Worm (Caenorhabditis elegans) whole organism, L2 larva: ENCODE results near the gene cdc-42.

Experiments used
- F13H6.1 ChIP-seq: sonication (generic microtip); optimal IDR thresholded peaks from 2 replicates; lab custom pipeline; 2016; ENCODE audit warnings: missing genetic modification characterization, missing compliant biosample characterization
- aly-2 ChIP-seq: fragments of 150-350 bp; optimal IDR thresholded peaks from 2 replicates; lab custom pipeline; 2014; ENCODE audit warnings: missing biosample characterization, missing genetic modification characterization
- ama-1 ChIP-seq: fragments of 150-350 bp; optimal IDR thresholded peaks from 2 replicates; lab custom pipeline; 2018; ENCODE audit warnings: inconsistent platforms
- blmp-1 ChIP-seq: sonication (generic microtip); optimal IDR thresholded peaks from 2 replicates; lab custom pipeline; 2017; ENCODE audit warnings: missing genetic modification characterization, mild to moderate bottlenecking, missing compliant biosample characterization, antibody characterized with exemption, moderate library complexity; ENCODE audit not compliant: insufficient read depth
- ceh-82 ChIP-seq: fragments of 150-350 bp; optimal IDR thresholded peaks from 2 replicates; lab custom pipeline; 2014; ENCODE audit warnings: missing biosample characterization, missing genetic modification characterization
- crh-2 ChIP-seq: sonication (generic microtip); optimal IDR thresholded peaks from 2 replicates; lab custom pipeline; 2017; ENCODE audit warnings: missing biosample characterization, missing genetic modification characterization
- egl-27 ChIP-seq: sonication (generic microtip); optimal IDR thresholded peaks from 3 replicates; lab custom pipeline; 2017; ENCODE audit warnings: missing biosample characterization, missing genetic modification reagents, missing genetic modification characterization
- fos-1 ChIP-seq: fragments of 150-350 bp; optimal IDR thresholded peaks from 2 replicates; lab custom pipeline; 2014; ENCODE audit warnings: missing biosample characterization, missing genetic modification characterization
- mdl-1 ChIP-seq, 2 experiments: fragments of 150-350 bp in 1 of 2; sonication (generic microtip) in 1 of 2; optimal IDR thresholded peaks; 2 replicates each; lab custom pipeline; 2017; ENCODE audit warnings: missing biosample characterization in 2 of 2, missing genetic modification characterization in 2 of 2
- nhr-237 ChIP-seq: fragments of 150-350 bp; optimal IDR thresholded peaks from 2 replicates; lab custom pipeline; 2014; ENCODE audit warnings: missing biosample characterization, missing genetic modification characterization
- skn-1 ChIP-seq: sonication (generic microtip); optimal IDR thresholded peaks from 2 replicates; lab custom pipeline; 2017; ENCODE audit warnings: missing biosample characterization, missing genetic modification characterization
- snpc-4 ChIP-seq: fragments of 150-350 bp; optimal IDR thresholded peaks from 2 replicates; lab custom pipeline; 2014; ENCODE audit warnings: missing biosample characterization, missing genetic modification characterization
- ztf-11 ChIP-seq: sonication (generic microtip); optimal IDR thresholded peaks from 2 replicates; lab custom pipeline; 2017; ENCODE audit warnings: missing biosample characterization, missing genetic modification characterization

ce11 chrII:7663704-7664660, 47.7 kb downstream of the cdc-42 start, which contains the start of the genes F18A1.7 and rpa-1:
- TF ChIP-seq ztf-11 (tag; lab: Kevin White, UChicago) (no peak), crh-2 (no peak), blmp-1 (no peak), nhr-237 (tag; lab: Kevin White, UChicago) (no peak), aly-2 (tag; lab: Kevin White, UChicago) (no peak), fos-1 (peak; percentile 9), ama-1 (lab: Kevin White, UChicago) (no peak), mdl-1 (tag; optimal IDR thresholded peaks at IDR 0.05; lab: Kevin White, UChicago) (no peak), egl-27 (tag; lab: Kevin White, UChicago) (no peak), ceh-82 (tag; lab: Kevin White, UChicago) (no peak), skn-1 (tag; lab: Kevin White, UChicago) (no peak), snpc-4 (tag; lab: Kevin White, UChicago) (no peak), F13H6.1 (tag; lab: Kevin White, UChicago) (no peak)
